Fruit fly (Drosophila melanogaster) whole organism, prepupa: ENCODE data around the gene hry.
A peak's percentile ranks its signal among the peaks of the same experiment; 100 is the strongest.

Experiments used
- Blimp-1 ChIP-seq: fragments of 200-800 bp; sonication (Bioruptor generic); optimal IDR thresholded peaks from 3 replicates; lab custom pipeline; 2017; ENCODE audit warnings: missing biosample characterization, missing genetic modification characterization, mild to moderate bottlenecking, moderate library complexity, missing genetic modification reagents
- CG10631 ChIP-seq: fragments of 200-800 bp; sonication (Bioruptor generic); optimal IDR thresholded peaks from 2 replicates; lab custom pipeline; 2016; ENCODE audit warnings: missing biosample characterization, missing genetic modification characterization
- CG10669 ChIP-seq: fragments of 200-800 bp; sonication (Bioruptor generic); optimal IDR thresholded peaks from 3 replicates; lab custom pipeline; 2018; ENCODE audit warnings: missing biosample characterization, mild to moderate bottlenecking, missing genetic modification characterization, moderate library complexity
- CG11762 ChIP-seq: fragments of 200-800 bp; sonication (Bioruptor generic); optimal IDR thresholded peaks from 3 replicates; lab custom pipeline; 2016; ENCODE audit warnings: missing biosample characterization, missing genetic modification characterization; ENCODE audit not compliant: insufficient read depth
- CG11902 ChIP-seq: fragments of 200-800 bp; sonication (Bioruptor generic); optimal IDR thresholded peaks from 3 replicates; lab custom pipeline; 2016; ENCODE audit warnings: missing biosample characterization, missing genetic modification characterization
- CG15336 ChIP-seq: fragments of 200-800 bp; sonication (Bioruptor generic); IDR thresholded peaks from 2 replicates; pipeline ENCODE4 v1.3.6; 2022; ENCODE audit warnings: missing biosample characterization, missing genetic modification characterization
- CG3032 ChIP-seq: fragments of 200-800 bp; optimal IDR thresholded peaks from 2 replicates; lab custom pipeline; 2019; ENCODE audit warnings: missing biosample characterization, mild to moderate bottlenecking, missing genetic modification characterization, moderate library complexity
- CG32006 ChIP-seq: fragments of 200-800 bp; sonication (Bioruptor generic); optimal IDR thresholded peaks from 3 replicates; lab custom pipeline; 2017; ENCODE audit warnings: missing biosample characterization, mild to moderate bottlenecking, missing genetic modification characterization
- CG34406 ChIP-seq: fragments of 200-800 bp; sonication (Bioruptor generic); optimal IDR thresholded peaks from 3 replicates; lab custom pipeline; 2016; ENCODE audit warnings: missing biosample characterization, missing genetic modification characterization
- CG4318 ChIP-seq: fragments of 200-800 bp; sonication (Bioruptor generic); optimal IDR thresholded peaks from 3 replicates; lab custom pipeline; 2017; ENCODE audit warnings: missing biosample characterization, mild to moderate bottlenecking, missing genetic modification characterization
- CG6163 ChIP-seq: fragments of 200-800 bp; sonication (Bioruptor generic); IDR thresholded peaks from 3 replicates; pipeline ENCODE4 v1.3.6; 2022; ENCODE audit warnings: missing biosample characterization, missing genetic modification characterization
- CG6276 ChIP-seq: fragments of 200-800 bp; sonication (Bioruptor generic); optimal IDR thresholded peaks from 2 replicates; lab custom pipeline; 2017; ENCODE audit warnings: missing biosample characterization, mild to moderate bottlenecking, missing genetic modification characterization
- CG6792 ChIP-seq: fragments of 200-800 bp; sonication (Bioruptor generic); optimal IDR thresholded peaks from 3 replicates; lab custom pipeline; 2016; ENCODE audit warnings: missing biosample characterization, missing genetic modification characterization
- CG6808 ChIP-seq: fragments of 200-800 bp; sonication (Bioruptor generic); optimal IDR thresholded peaks from 3 replicates; lab custom pipeline; 2017; ENCODE audit warnings: missing biosample characterization, missing genetic modification characterization, mild to moderate bottlenecking, moderate library complexity, missing genetic modification reagents
- CG6854 ChIP-seq: fragments of 200-800 bp; sonication (Bioruptor generic); optimal IDR thresholded peaks from 2 replicates; lab custom pipeline; 2017; ENCODE audit warnings: missing biosample characterization, mild to moderate bottlenecking, missing genetic modification characterization
- CG7368 ChIP-seq: fragments of 200-800 bp; sonication (Bioruptor generic); optimal IDR thresholded peaks from 3 replicates; lab custom pipeline; 2016; ENCODE audit warnings: missing biosample characterization, missing genetic modification characterization
- CG8319 ChIP-seq: fragments of 200-800 bp; sonication (Bioruptor generic); optimal IDR thresholded peaks from 3 replicates; lab custom pipeline; 2016; ENCODE audit warnings: missing biosample characterization, missing genetic modification characterization
- CG8632 ChIP-seq: fragments of 200-800 bp; sonication (Bioruptor generic); optimal IDR thresholded peaks from 3 replicates; lab custom pipeline; 2016; ENCODE audit warnings: missing biosample characterization, missing genetic modification characterization
- CG9139 ChIP-seq: fragments of 200-800 bp; sonication (Bioruptor generic); optimal IDR thresholded peaks from 3 replicates; lab custom pipeline; 2017; ENCODE audit warnings: missing biosample characterization, mild to moderate bottlenecking, missing genetic modification characterization
- Eip75B ChIP-seq: fragments of 200-800 bp; sonication (Bioruptor generic); optimal IDR thresholded peaks from 3 replicates; lab custom pipeline; 2016; ENCODE audit warnings: missing biosample characterization, missing genetic modification characterization
- Eip78C ChIP-seq: fragments of 200-800 bp; sonication (Bioruptor generic); peaks from one replicate; lab custom pipeline; 2016; ENCODE audit warnings: missing biosample characterization, missing genetic modification characterization
- Eip93F ChIP-seq: fragments of 200-800 bp; sonication (Bioruptor generic); optimal IDR thresholded peaks from 2 replicates; lab custom pipeline; 2016; ENCODE audit warnings: missing biosample characterization, mild to moderate bottlenecking, missing genetic modification characterization
- Ets96B ChIP-seq: fragments of 200-800 bp; optimal IDR thresholded peaks from 2 replicates; lab custom pipeline; 2019; ENCODE audit warnings: missing biosample characterization, mild to moderate bottlenecking, missing genetic modification characterization, moderate library complexity
- Hr39 ChIP-seq: fragments of 200-800 bp; sonication (Bioruptor generic); optimal IDR thresholded peaks from 2 replicates; lab custom pipeline; 2016; ENCODE audit warnings: missing biosample characterization, missing genetic modification characterization
- Hr4 ChIP-seq: fragments of 200-800 bp; sonication (Bioruptor generic); optimal IDR thresholded peaks from 3 replicates; lab custom pipeline; 2016; ENCODE audit warnings: missing biosample characterization, missing genetic modification characterization
- Lpt ChIP-seq: fragments of 200-800 bp; sonication (Bioruptor generic); optimal IDR thresholded peaks from 3 replicates; lab custom pipeline; 2016; ENCODE audit warnings: missing biosample characterization, missing genetic modification characterization
- Met ChIP-seq: fragments of 200-800 bp; sonication (Bioruptor generic); optimal IDR thresholded peaks from 3 replicates; lab custom pipeline; 2016; ENCODE audit warnings: missing biosample characterization, missing genetic modification characterization
- OdsH ChIP-seq: fragments of 200-800 bp; sonication (Bioruptor generic); optimal IDR thresholded peaks from 3 replicates; lab custom pipeline; 2016; ENCODE audit warnings: missing biosample characterization, missing genetic modification characterization
- Sox15 ChIP-seq: fragments of 200-800 bp; sonication (Bioruptor generic); optimal IDR thresholded peaks from 3 replicates; lab custom pipeline; 2016; ENCODE audit warnings: missing biosample characterization, missing genetic modification characterization
- acj6 ChIP-seq: fragments of 200-800 bp; sonication (Bioruptor generic); optimal IDR thresholded peaks from 3 replicates; lab custom pipeline; 2016; ENCODE audit warnings: missing biosample characterization, missing genetic modification characterization
- cyc ChIP-seq: fragments of 200-800 bp; sonication (Bioruptor generic); optimal IDR thresholded peaks from 3 replicates; lab custom pipeline; 2016; ENCODE audit warnings: missing biosample characterization, missing genetic modification characterization
- dac ChIP-seq: fragments of 200-800 bp; sonication (Bioruptor generic); optimal IDR thresholded peaks from 2 replicates; lab custom pipeline; 2017; ENCODE audit warnings: missing biosample characterization, mild to moderate bottlenecking, missing genetic modification characterization
- dsx ChIP-seq: fragments of 200-800 bp; optimal IDR thresholded peaks from 3 replicates; lab custom pipeline; 2019; ENCODE audit warnings: missing biosample characterization, mild to moderate bottlenecking, missing genetic modification characterization, moderate library complexity; ENCODE audit not compliant: poor library complexity, severe bottlenecking
- eg ChIP-seq: fragments of 200-800 bp; sonication (Bioruptor generic); IDR thresholded peaks from 3 replicates; pipeline ENCODE4 v1.3.6; 2022; ENCODE audit warnings: missing biosample characterization, missing genetic modification characterization
- fd59A ChIP-seq: fragments of 200-800 bp; sonication (Bioruptor generic); optimal IDR thresholded peaks from 2 replicates; lab custom pipeline; 2017; ENCODE audit warnings: missing biosample characterization, mild to moderate bottlenecking, missing genetic modification characterization, missing genetic modification reagents
- fd85E ChIP-seq: fragments of 200-800 bp; sonication (Bioruptor generic); optimal IDR thresholded peaks from 3 replicates; lab custom pipeline; 2016; ENCODE audit warnings: missing biosample characterization, missing genetic modification characterization
- net ChIP-seq: fragments of 200-800 bp; sonication (Bioruptor generic); optimal IDR thresholded peaks from 3 replicates; lab custom pipeline; 2016; ENCODE audit warnings: missing biosample characterization, missing genetic modification characterization
- pdm3 ChIP-seq: fragments of 200-800 bp; sonication (Bioruptor generic); optimal IDR thresholded peaks from 3 replicates; lab custom pipeline; 2016; ENCODE audit warnings: missing biosample characterization, missing genetic modification characterization
- salr ChIP-seq, 2 experiments: fragments of 200-800 bp; sonication (Bioruptor generic); optimal IDR thresholded peaks; 3 replicates each; lab custom pipeline; 2016 to 2018; ENCODE audit warnings: missing biosample characterization in 2 of 2, missing genetic modification characterization in 2 of 2, mild to moderate bottlenecking in 1 of 2
- svp ChIP-seq: fragments of 200-800 bp; sonication (Bioruptor generic); peaks from one replicate; lab custom pipeline; 2016; ENCODE audit warnings: missing biosample characterization, missing genetic modification characterization
- topi ChIP-seq: fragments of 200-800 bp; sonication (Bioruptor generic); optimal IDR thresholded peaks from 3 replicates; lab custom pipeline; 2016; ENCODE audit warnings: missing biosample characterization, missing genetic modification characterization
- vri ChIP-seq: fragments of 200-800 bp; sonication (Bioruptor generic); optimal IDR thresholded peaks from 3 replicates; lab custom pipeline; 2016; ENCODE audit warnings: missing biosample characterization, mild to moderate bottlenecking, missing genetic modification characterization

hry gene

DNA sequence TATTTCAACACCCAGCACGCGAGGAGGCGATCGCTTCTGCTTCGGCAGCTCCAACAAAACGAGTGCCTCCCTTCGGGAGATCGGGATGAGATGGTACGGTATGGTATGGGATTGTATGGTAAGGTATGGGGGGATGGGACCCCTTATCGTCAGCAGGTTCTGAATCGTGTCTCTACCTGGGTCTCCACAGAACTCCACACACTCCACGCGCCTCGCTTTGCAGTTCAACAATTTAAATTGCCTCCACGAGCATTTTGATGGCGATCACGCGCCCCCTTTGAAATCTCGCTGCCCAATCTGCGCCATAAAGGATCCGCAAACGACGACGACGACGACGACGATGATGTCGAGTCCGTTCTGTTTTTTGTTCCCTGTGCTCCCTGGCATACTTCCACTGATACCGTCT is 23.0 kb upstream of the hry start (continued):
- no peak for TF ChIP-seq topi
- TF ChIP-seq Ets96B (tag; lab: Kevin White, UChicago): no peak
- no peak for TF ChIP-seq OdsH (GFP tag; lab: Kevin White, UChicago)
- TF ChIP-seq CG6808: no peak
- no peak for TF ChIP-seq CG6276 (GFP tag; lab: Kevin White, UChicago)
- TF ChIP-seq Lpt: no peak
- TF ChIP-seq pdm3 (GFP tag; lab: Kevin White, UChicago): no peak
- no peak for TF ChIP-seq CG3032 (tag; lab: Kevin White, UChicago)
- TF ChIP-seq Blimp-1 (GFP tag; lab: Kevin White, UChicago): no peak
- peak; percentile 87 for TF ChIP-seq CG6854 (GFP tag; lab: Kevin White, UChicago)
- TF ChIP-seq CG6792 (GFP tag; lab: Kevin White, UChicago): no peak
- TF ChIP-seq Met (GFP tag; lab: Kevin White, UChicago): peak; percentile 68
- TF ChIP-seq, all 60 proteins: peak for 7

DNA sequence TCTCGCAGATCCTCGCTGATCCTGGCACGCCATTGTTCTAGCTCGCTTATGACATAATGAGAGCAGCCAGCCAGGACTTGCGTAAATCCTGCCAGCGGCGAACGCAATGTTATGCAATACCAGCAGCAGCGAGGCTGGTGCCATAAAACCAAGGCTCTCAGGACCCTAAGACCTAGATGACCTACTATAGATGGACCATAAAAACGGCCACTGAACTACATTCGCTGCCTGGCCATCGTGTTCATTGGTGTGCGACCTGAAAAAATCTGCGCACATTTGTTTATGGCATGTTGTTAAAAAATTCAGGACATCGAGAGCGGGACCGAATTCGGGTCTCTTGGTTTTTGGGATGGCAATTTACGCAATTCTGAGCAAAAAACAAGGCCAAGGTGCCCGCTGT is 22.0 kb upstream of the hry start:
- TF ChIP-seq CG10669 (GFP tag; lab: Kevin White, UChicago): no peak
- peak; percentile 19 for TF ChIP-seq Eip78C

DNA sequence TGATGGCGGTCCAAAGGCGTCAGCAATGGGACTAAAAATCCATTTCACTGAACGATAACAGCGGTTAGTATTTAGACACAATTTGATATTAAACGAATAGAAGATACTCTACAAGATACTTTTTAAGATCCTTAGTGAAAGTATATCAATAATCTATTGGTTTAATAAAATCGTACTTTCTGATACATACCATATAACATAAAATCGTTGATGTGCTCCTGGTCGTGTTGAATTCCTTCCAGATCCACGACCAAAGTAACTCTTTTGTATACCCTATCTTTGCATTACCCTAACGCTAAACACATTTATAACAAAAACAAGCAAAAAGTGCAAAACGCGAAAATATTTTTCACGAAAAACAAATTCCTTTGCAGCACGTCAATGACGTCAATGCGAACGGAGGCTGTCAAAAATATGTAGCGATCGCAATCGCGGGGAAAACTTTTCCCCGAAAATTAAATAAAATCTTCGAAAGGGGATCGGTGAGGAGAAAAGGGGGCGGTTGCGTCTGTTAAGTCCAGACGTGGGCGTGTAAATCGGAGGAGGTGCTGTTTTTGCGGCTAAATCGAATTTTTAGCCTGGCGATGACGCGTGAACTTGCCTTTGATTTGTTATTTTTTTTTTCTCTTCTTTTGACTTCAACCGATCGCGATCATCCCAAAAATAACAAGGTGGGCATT is 20.2 kb upstream of the hry start:
- no peak for TF ChIP-seq CG8632 (GFP tag; lab: Kevin White, UChicago)
- no peak for TF ChIP-seq CG3032 (tag; lab: Kevin White, UChicago)
- no peak for TF ChIP-seq Hr4
- TF ChIP-seq salr (GFP tag; optimal IDR thresholded peaks at IDR 0.05; lab: Kevin White, UChicago): no peak
- no peak for TF ChIP-seq Blimp-1 (GFP tag; lab: Kevin White, UChicago)
- no peak for TF ChIP-seq Hr39 (GFP tag; lab: Kevin White, UChicago)
- TF ChIP-seq CG34406: no peak
- no peak for TF ChIP-seq OdsH (GFP tag; lab: Kevin White, UChicago)
- TF ChIP-seq acj6 (GFP tag; lab: Kevin White, UChicago): no peak
- no peak for TF ChIP-seq CG8319 (GFP tag; lab: Kevin White, UChicago)
- TF ChIP-seq net (GFP tag; lab: Kevin White, UChicago): no peak
- no peak for TF ChIP-seq CG11902 (GFP tag; lab: Kevin White, UChicago)
- TF ChIP-seq cyc (GFP tag; lab: Kevin White, UChicago): no peak

DNA sequence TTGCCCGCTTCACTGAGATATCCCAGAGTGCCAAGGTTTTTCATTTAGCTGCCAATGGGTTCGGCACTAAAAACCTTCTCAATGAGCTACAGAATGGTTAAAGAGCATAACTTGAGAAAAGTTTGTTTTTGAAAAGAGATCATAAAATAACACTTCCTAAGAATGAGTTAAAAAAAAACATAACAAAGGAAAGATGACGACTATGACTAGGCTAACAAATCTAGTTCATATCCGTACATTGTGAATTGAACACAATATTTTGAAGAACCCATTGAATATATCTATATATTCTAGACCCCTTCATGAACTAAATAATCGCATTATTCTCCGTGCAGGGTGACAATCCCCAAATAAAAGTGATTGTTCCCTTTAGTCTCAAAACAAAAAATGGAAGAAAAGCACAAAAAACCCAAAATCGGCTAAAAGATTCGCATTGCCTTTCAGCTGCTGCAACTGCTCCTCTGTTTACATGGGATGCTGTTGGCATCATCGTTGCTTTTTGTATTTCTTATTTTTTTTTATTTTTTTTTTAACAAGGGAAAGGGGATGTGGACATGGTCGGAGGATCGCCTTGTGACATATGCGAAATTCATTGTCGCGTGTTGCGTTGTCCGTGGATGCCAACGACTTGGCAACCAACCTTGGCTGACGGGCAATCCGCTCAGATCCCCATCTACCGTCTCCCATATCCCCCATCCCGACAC is 18.7 kb upstream of the hry start:
- no peak for TF ChIP-seq CG15336 (GFP tag; lab: Robert Waterston, UW)
- TF ChIP-seq Sox15 (GFP tag; lab: Kevin White, UChicago): peak; percentile 97
- peak; percentile 85 for TF ChIP-seq Blimp-1 (GFP tag; lab: Kevin White, UChicago)
- peak; percentile 96 for TF ChIP-seq Hr39 (GFP tag; lab: Kevin White, UChicago)
- TF ChIP-seq Met (GFP tag; lab: Kevin White, UChicago): peak; percentile 98
- no peak for TF ChIP-seq dac
- TF ChIP-seq fd59A (GFP tag; lab: Kevin White, UChicago): peak; percentile 75
- no peak for TF ChIP-seq CG9139 (GFP tag; lab: Kevin White, UChicago)
- TF ChIP-seq CG11762 (GFP tag; lab: Kevin White, UChicago): peak; percentile 88
- peak; percentile 95 for TF ChIP-seq cyc (GFP tag; lab: Kevin White, UChicago)
- TF ChIP-seq svp: peak; percentile 89
- no peak for TF ChIP-seq Eip93F (GFP tag; lab: Kevin White, UChicago)
- TF ChIP-seq salr (GFP tag; optimal IDR thresholded peaks at IDR 0.05; lab: Kevin White, UChicago): peak; percentile 41 to 54
- TF ChIP-seq dsx (GFP tag; lab: Kevin White, UChicago): peak; percentile 52
- peak; percentile 85 for TF ChIP-seq CG7368
- TF ChIP-seq CG8319 (GFP tag; lab: Kevin White, UChicago): peak; percentile 93
- peak; percentile 84 for TF ChIP-seq vri (GFP tag; lab: Kevin White, UChicago)
- TF ChIP-seq eg: no peak
- peak; percentile 72 for TF ChIP-seq Ets96B (tag; lab: Kevin White, UChicago)
- TF ChIP-seq CG32006 (GFP tag; lab: Kevin White, UChicago): no peak
- peak; percentile 85 for TF ChIP-seq Eip75B (GFP tag; lab: Kevin White, UChicago)
- no peak for TF ChIP-seq Hr4
- TF ChIP-seq CG10631: peak; percentile 70
- peak; percentile 69 for TF ChIP-seq fd85E (GFP tag; lab: Kevin White, UChicago)
- peak; percentile 32; the same call in 1 of the 3 replicates for TF ChIP-seq CG6163 (GFP tag; lab: Robert Waterston, UW)
- TF ChIP-seq acj6 (GFP tag; lab: Kevin White, UChicago): peak; percentile 95
- TF ChIP-seq CG34406: peak; percentile 96
- no peak for TF ChIP-seq CG4318
